Worm (Caenorhabditis elegans) whole organism, mixed stage, embryonic: Measurements from ENCODE around the gene F07B10.7.

ENCODE experiments used
- M03D4.4 ChIP-seq: sonication (generic microtip); optimal IDR thresholded peaks from 2 replicates; lab custom pipeline; 2017; ENCODE audit warnings: mild to moderate bottlenecking, missing genetic modification characterization, missing compliant biosample characterization
- blmp-1 ChIP-seq: fragments of 150-350 bp; optimal IDR thresholded peaks from 2 replicates; lab custom pipeline; 2014; ENCODE audit warnings: missing biosample characterization, missing genetic modification characterization
- ceh-43 ChIP-seq: fragments of 200-800 bp; sonication (Bioruptor generic); optimal IDR thresholded peaks from 2 replicates; lab custom pipeline; 2018; ENCODE audit warnings: mild to moderate bottlenecking, missing genetic modification characterization, moderate library complexity, missing compliant biosample characterization
- ceh-83 ChIP-seq: fragments of 200-800 bp; sonication (Bioruptor generic); optimal IDR thresholded peaks from 2 replicates; lab custom pipeline; 2018; ENCODE audit warnings: mild to moderate bottlenecking, missing genetic modification characterization, missing compliant biosample characterization
- ces-1 ChIP-seq: fragments of 150-350 bp; optimal IDR thresholded peaks from 2 replicates; lab custom pipeline; 2014; ENCODE audit warnings: missing biosample characterization, missing genetic modification reagents, missing genetic modification characterization
- cnd-1 ChIP-seq: fragments of 200-800 bp; sonication (Bioruptor generic); optimal IDR thresholded peaks from 2 replicates; lab custom pipeline; 2018; ENCODE audit warnings: mild to moderate bottlenecking, missing genetic modification characterization, missing compliant biosample characterization
- drap-1 ChIP-seq: fragments of 200-800 bp; sonication (Bioruptor generic); optimal IDR thresholded peaks from 3 replicates; lab custom pipeline; 2018; ENCODE audit warnings: mild to moderate bottlenecking, missing genetic modification characterization, missing compliant biosample characterization
- elt-1 ChIP-seq: sonication (generic microtip); optimal IDR thresholded peaks from 2 replicates; lab custom pipeline; 2017; ENCODE audit warnings: missing genetic modification characterization, mild to moderate bottlenecking, missing compliant biosample characterization, antibody characterized with exemption, moderate library complexity, borderline replicate concordance; ENCODE audit not compliant: insufficient read depth
- elt-3 ChIP-seq: fragments of 150-350 bp; optimal IDR thresholded peaks from 2 replicates; lab custom pipeline; 2014; ENCODE audit warnings: missing biosample characterization, missing genetic modification characterization
- hlh-1 ChIP-seq: fragments of 150-350 bp; optimal IDR thresholded peaks from 2 replicates; lab custom pipeline; 2014; ENCODE audit warnings: missing biosample characterization, missing genetic modification reagents, missing genetic modification characterization
- lin-13 ChIP-seq: fragments of 150-350 bp; optimal IDR thresholded peaks from 2 replicates; lab custom pipeline; 2014; ENCODE audit warnings: missing biosample characterization, missing genetic modification characterization
- lin-32 ChIP-seq: fragments of 200-800 bp; sonication (Bioruptor generic); optimal IDR thresholded peaks from 2 replicates; lab custom pipeline; 2018; ENCODE audit warnings: mild to moderate bottlenecking, missing genetic modification characterization, missing compliant biosample characterization
- lsy-2 ChIP-seq: fragments of 150-350 bp; optimal IDR thresholded peaks from 2 replicates; lab custom pipeline; 2014; ENCODE audit warnings: missing biosample characterization, missing genetic modification characterization
- mab-5 ChIP-seq: fragments of 150-350 bp; optimal IDR thresholded peaks from 2 replicates; lab custom pipeline; 2014; ENCODE audit warnings: missing biosample characterization, missing genetic modification characterization
- mep-1 ChIP-seq: fragments of 150-350 bp; optimal IDR thresholded peaks from 2 replicates; lab custom pipeline; 2017; ENCODE audit warnings: missing biosample characterization, missing genetic modification reagents, missing genetic modification characterization, inconsistent platforms
- mls-2 ChIP-seq: sonication (generic microtip); optimal IDR thresholded peaks from 2 replicates; lab custom pipeline; 2016; ENCODE audit warnings: mild to moderate bottlenecking, missing genetic modification characterization, moderate library complexity, missing compliant biosample characterization
- nhr-12 ChIP-seq: fragments of 150-350 bp; optimal IDR thresholded peaks from 2 replicates; lab custom pipeline; 2014; ENCODE audit warnings: missing biosample characterization, missing genetic modification characterization
- nhr-2 ChIP-seq: fragments of 150-350 bp; optimal IDR thresholded peaks from 2 replicates; lab custom pipeline; 2014; ENCODE audit warnings: missing biosample characterization, missing genetic modification characterization
- nhr-237 ChIP-seq: fragments of 150-350 bp; optimal IDR thresholded peaks from 2 replicates; lab custom pipeline; 2014; ENCODE audit warnings: missing biosample characterization, missing genetic modification characterization
- nhr-28 ChIP-seq: fragments of 150-350 bp; optimal IDR thresholded peaks from 2 replicates; lab custom pipeline; 2014; ENCODE audit warnings: missing biosample characterization, missing genetic modification characterization
- pha-4 ChIP-seq: fragments of 150-350 bp; optimal IDR thresholded peaks from 2 replicates; lab custom pipeline; 2018; ENCODE audit warnings: missing biosample characterization, missing genetic modification reagents, missing genetic modification characterization
- sem-2 ChIP-seq: fragments of 200-800 bp; sonication (Bioruptor generic); optimal IDR thresholded peaks from 2 replicates; lab custom pipeline; 2018; ENCODE audit warnings: mild to moderate bottlenecking, missing genetic modification characterization, missing compliant biosample characterization
- snpc-4 ChIP-seq: fragments of 150-350 bp; optimal IDR thresholded peaks from 2 replicates; lab custom pipeline; 2014; ENCODE audit warnings: missing biosample characterization, missing genetic modification characterization
- sptf-1 ChIP-seq: sonication (generic microtip); optimal IDR thresholded peaks from 2 replicates; lab custom pipeline; 2017; ENCODE audit warnings: mild to moderate bottlenecking, missing genetic modification characterization, moderate library complexity, missing compliant biosample characterization
- tbx-8 ChIP-seq: fragments of 200-800 bp; sonication (Bioruptor generic); optimal IDR thresholded peaks from 2 replicates; lab custom pipeline; 2018; ENCODE audit warnings: mild to moderate bottlenecking, missing genetic modification characterization, moderate library complexity, missing compliant biosample characterization
- unc-120 ChIP-seq: sonication (generic microtip); optimal IDR thresholded peaks from 2 replicates; lab custom pipeline; 2017; ENCODE audit warnings: missing genetic modification characterization, missing compliant biosample characterization; ENCODE audit not compliant: poor library complexity, severe bottlenecking
- unc-39 ChIP-seq: fragments of 150-350 bp; optimal IDR thresholded peaks from 2 replicates; lab custom pipeline; 2014; ENCODE audit warnings: missing biosample characterization, missing genetic modification characterization
- unc-62 ChIP-seq: fragments of 150-350 bp; optimal IDR thresholded peaks from 2 replicates; lab custom pipeline; 2014; ENCODE audit warnings: missing biosample characterization, missing genetic modification reagents, missing genetic modification characterization
- ztf-11 ChIP-seq: fragments of 150-350 bp; optimal IDR thresholded peaks from 2 replicates; lab custom pipeline; 2014; ENCODE audit warnings: missing biosample characterization, missing genetic modification characterization

The F07B10.7 gene

DNA sequence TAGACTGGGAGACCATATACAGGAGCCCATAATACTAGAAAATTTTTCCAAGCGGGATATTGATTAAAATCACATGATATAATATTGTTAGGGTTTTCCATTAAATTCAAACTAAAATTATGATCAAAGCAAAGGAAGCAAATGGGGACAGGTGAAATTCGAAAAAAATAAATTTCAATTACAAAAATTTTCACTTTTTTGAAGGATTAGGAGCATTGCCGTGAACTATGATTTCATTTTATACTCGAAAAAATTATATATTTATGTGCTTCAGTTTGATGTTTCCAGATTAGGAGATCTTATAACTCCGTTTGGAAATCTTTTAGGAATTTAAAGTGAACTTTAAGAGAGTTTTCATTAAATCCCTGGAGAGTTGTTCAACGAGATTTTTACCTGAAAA is at the start of gene F07B10.7:
Gene F07B10.7, minus strand, starts transcription at position 101 of the 400 bp plus-strand sequence.
- no peak for TF ChIP-seq lin-13
- TF ChIP-seq unc-120 (tag; lab: Kevin White, UChicago), result no peak
- TF ChIP-seq lsy-2 (tag; lab: Kevin White, UChicago), result no peak
- no peak for TF ChIP-seq nhr-12
- no peak for TF ChIP-seq nhr-2 (tag; lab: Kevin White, UChicago)
- TF ChIP-seq cnd-1 (tag; lab: Kevin White, UChicago), result no peak
- TF ChIP-seq mls-2, result no peak
- no peak for TF ChIP-seq nhr-237 (tag; lab: Kevin White, UChicago)
- TF ChIP-seq M03D4.4 (tag; lab: Kevin White, UChicago), result no peak
- TF ChIP-seq mep-1, result no peak
- TF ChIP-seq ces-1, result no peak
- no peak for TF ChIP-seq nhr-28 (tag; lab: Kevin White, UChicago)
- no peak for TF ChIP-seq lin-32 (GFP tag; lab: Kevin White, UChicago)
- TF ChIP-seq unc-39, result no peak
- TF ChIP-seq ztf-11, result no peak
- TF ChIP-seq ceh-43 (GFP tag; lab: Kevin White, UChicago), result no peak
- TF ChIP-seq elt-1 (tag; lab: Kevin White, UChicago), result no peak

DNA sequence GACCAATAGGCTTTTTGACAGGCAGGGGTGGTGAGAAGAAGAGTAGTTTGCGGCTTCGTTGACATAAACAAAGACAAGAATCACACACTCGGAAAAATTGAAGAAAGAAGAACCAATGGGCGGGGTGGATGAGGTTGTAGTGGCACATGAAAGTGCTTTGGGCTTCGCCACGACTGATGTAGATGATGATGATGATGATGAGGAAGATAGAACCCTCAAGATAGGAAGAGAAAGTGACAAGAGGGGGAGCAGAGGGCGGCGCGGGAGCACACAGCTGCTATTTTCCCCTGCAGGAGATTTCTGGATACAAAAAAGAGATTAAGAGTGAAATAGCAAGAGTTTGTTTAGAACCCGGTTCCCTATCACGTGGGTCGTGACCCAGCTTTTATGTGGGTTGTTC is 48.4 kb upstream of the F07B10.7 start:
- TF ChIP-seq tbx-8 (GFP tag; lab: Kevin White, UChicago) (no peak), hlh-1 (tag; lab: Kevin White, UChicago) (peak; percentile 64), sem-2 (GFP tag; lab: Kevin White, UChicago) (no peak), unc-62 (GFP tag; lab: Kevin White, UChicago) (peak; percentile 79), unc-120 (tag; lab: Kevin White, UChicago) (peak; percentile 66)

DNA sequence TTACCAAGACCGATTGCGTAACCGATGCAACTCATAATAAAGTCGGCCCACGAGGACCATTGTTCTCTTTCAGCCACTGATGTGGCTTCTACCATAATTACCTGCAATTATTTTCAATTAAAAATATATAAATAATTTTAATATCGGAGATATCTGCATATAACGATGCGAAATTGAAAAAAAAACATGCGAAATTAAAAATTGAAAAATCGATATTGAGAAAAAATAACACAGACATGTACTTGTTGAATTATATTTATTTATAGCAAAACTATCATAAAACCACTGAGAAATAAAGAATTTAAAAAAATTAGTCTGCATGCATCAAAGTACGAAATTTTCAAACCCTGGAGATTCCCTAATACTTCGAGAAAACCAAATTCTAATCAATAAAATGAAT is 47.8 kb upstream of the F07B10.7 start, which contains the start of gene snf-11:
Gene snf-11, minus strand, starts transcription at position 101 of the 400 bp plus-strand sequence.
- TF ChIP-seq unc-39 (no peak), hlh-1 (tag; lab: Kevin White, UChicago) (no peak), elt-3 (tag; lab: Kevin White, UChicago) (no peak), ceh-83 (GFP tag; lab: Kevin White, UChicago) (no peak), sptf-1 (tag; lab: Kevin White, UChicago) (no peak), unc-120 (tag; lab: Kevin White, UChicago) (no peak)
- TF ChIP-seq, all 35 proteins: peak for 0

DNA sequence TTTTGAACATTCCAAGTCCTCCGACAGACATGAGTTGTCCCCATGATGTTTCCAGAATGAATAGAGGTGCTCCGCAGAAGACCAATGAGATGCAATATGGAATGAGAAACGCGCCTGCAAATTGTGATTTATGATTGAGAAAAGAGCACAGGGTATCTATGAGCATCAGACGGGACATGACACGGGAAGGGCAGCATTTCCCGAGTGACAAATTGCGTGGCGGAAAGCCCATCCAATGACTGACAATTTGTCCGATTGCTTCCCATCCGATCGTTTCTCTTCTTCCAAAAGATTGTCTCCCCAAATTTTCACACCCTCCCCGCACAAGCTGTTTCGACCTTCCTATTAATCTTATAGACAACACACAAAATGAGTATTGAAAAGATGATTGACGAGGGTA is 47.3 kb upstream of the F07B10.7 start:
- TF ChIP-seq unc-62 (GFP tag; lab: Kevin White, UChicago) (peak; percentile 98), pha-4 (tag; lab: Kevin White, UChicago) (no peak), elt-3 (tag; lab: Kevin White, UChicago) (no peak), unc-120 (tag; lab: Kevin White, UChicago) (peak; percentile 87), elt-1 (tag; lab: Kevin White, UChicago) (no peak), drap-1 (GFP tag; lab: Kevin White, UChicago) (no peak), sptf-1 (tag; lab: Kevin White, UChicago) (no peak), hlh-1 (tag; lab: Kevin White, UChicago) (peak; percentile 1), mab-5 (peak; percentile 72)
- TF ChIP-seq, all 35 proteins: peak for 4

DNA sequence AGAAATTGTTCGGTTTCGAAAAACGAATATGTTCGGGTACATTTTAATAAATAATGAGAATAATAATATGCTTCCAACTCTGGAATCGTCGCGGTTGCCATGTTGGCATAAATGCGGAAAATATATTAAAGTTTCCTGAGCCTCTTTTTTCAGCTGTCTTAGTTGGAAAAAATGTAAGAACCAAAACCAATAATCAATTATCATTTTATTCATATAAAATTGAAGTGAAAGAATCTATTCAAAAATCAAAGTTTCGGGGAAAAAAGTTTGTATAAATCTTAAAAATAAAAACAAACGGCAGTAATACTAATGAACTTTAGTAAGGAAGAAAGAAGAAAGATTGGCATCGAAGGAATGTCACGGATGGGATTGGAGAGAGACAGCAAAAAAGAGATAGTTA is 44.4 kb upstream of the F07B10.7 start, which contains the start of gene srh-45:
Gene srh-45, minus strand, starts transcription at position 101 of the 400 bp plus-strand sequence.
- TF ChIP-seq lin-32 (GFP tag; lab: Kevin White, UChicago), result no peak
- no peak for TF ChIP-seq snpc-4 (tag; lab: Kevin White, UChicago)
- TF ChIP-seq drap-1 (GFP tag; lab: Kevin White, UChicago), result no peak
- no peak for TF ChIP-seq ces-1
- TF ChIP-seq ceh-83 (GFP tag; lab: Kevin White, UChicago), result no peak
- TF ChIP-seq unc-120 (tag; lab: Kevin White, UChicago), result no peak
- no peak for TF ChIP-seq sptf-1 (tag; lab: Kevin White, UChicago)
- TF ChIP-seq M03D4.4 (tag; lab: Kevin White, UChicago), result no peak
- no peak for TF ChIP-seq nhr-2 (tag; lab: Kevin White, UChicago)
- no peak for TF ChIP-seq tbx-8 (GFP tag; lab: Kevin White, UChicago)
- no peak for TF ChIP-seq unc-62 (GFP tag; lab: Kevin White, UChicago)
- TF ChIP-seq lsy-2 (tag; lab: Kevin White, UChicago), result no peak
- TF ChIP-seq blmp-1 (tag; lab: Kevin White, UChicago), result no peak
- TF ChIP-seq sem-2 (GFP tag; lab: Kevin White, UChicago), result no peak
- no peak for TF ChIP-seq ceh-43 (GFP tag; lab: Kevin White, UChicago)
- no peak for TF ChIP-seq ztf-11
